Fruit fly (Drosophila melanogaster) Kc167 (cell line): ENCODE results near the gene RPA3.
"Not testable (repeated sequence)": the region's sequence is repeated elsewhere in the genome, so short reads cannot be mapped to it uniquely, and the experiment has no call there.

Experiments used
- Myc ChIP-seq: fragments of >200 bp; optimal IDR thresholded peaks from 2 replicates; lab custom pipeline; 2017; ENCODE audit warnings: missing external identifiers
- Sin3A ChIP-seq: fragments of >200 bp; optimal IDR thresholded peaks from 2 replicates; lab custom pipeline; 2018; ENCODE audit warnings: missing external identifiers
- h ChIP-seq: fragments of >200 bp; optimal IDR thresholded peaks from 3 replicates; lab custom pipeline; 2018; ENCODE audit warnings: missing external identifiers
- insv ChIP-seq: fragments of >200 bp; optimal IDR thresholded peaks from 3 replicates; lab custom pipeline; 2018; ENCODE audit warnings: missing external identifiers
- psq ChIP-seq: fragments of >200 bp; optimal IDR thresholded peaks from 2 replicates; lab custom pipeline; 2017; ENCODE audit warnings: missing external identifiers
- ttk ChIP-seq: sonication (Bioruptor generic); optimal IDR thresholded peaks from 2 replicates; lab custom pipeline; 2017; ENCODE audit warnings: missing external identifiers

Gene RPA3

dm6 chrX:11599589-11599988, 16.1 kb downstream of the RPA3 start, which contains the start of gene rho-4:
Gene rho-4, plus strand, starts transcription at chrX:11599838.
- TF ChIP-seq Sin3A; psq (lab: Kevin White, UChicago); insv: not testable (repeated sequence)

dm6 chrX:11584075-11584474, 31.6 kb downstream of the RPA3 start, which contains the start of gene pkm:
Gene pkm, minus strand, starts transcription at chrX:11584175.
- TF ChIP-seq Myc (lab: Kevin White, UChicago): no peak
- no peak for TF ChIP-seq Sin3A
- TF ChIP-seq ttk (lab: Kevin White, UChicago): no peak
- no peak for TF ChIP-seq insv
- no peak for TF ChIP-seq psq (lab: Kevin White, UChicago)
- TF ChIP-seq h (lab: Kevin White, UChicago): no peak

DNA sequence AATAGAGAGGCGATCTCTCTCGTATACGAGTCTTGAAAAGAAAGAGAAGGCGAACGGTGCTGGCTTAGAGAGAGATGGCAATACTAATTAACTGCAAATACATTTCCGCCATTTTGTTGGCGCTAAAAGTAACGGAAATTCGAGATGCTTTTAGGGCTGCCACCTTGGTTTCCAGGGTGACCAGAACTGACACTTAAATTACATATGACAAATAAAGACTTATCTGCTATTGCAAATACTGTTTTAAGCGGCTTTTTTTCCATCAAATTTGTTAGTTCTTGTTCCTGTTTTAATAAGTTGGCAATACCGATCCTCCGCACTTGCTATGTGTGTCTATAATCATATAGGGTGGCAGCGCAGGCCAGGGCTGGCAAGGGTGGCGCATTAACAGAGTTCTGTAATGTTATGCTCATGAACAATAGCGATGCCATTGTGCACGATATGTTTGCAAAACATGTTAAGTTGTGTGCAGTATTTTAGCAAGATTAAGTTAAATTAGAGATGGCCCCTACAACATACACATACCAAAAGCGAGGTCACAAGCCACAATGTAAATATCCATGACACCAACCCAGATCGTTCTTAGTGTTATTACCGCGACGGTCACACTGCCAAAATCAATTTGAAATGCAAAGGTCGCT, 35.3 kb downstream of the RPA3 start, which contains the start of gene nod:
Gene nod, plus strand, starts transcription at position 573 of the 641 bp plus-strand sequence.
- TF ChIP-seq Myc (lab: Kevin White, UChicago) (no peak), psq (lab: Kevin White, UChicago) (no peak), ttk (lab: Kevin White, UChicago) (no peak), insv (no peak), h (lab: Kevin White, UChicago) (no peak), Sin3A (no peak)

DNA sequence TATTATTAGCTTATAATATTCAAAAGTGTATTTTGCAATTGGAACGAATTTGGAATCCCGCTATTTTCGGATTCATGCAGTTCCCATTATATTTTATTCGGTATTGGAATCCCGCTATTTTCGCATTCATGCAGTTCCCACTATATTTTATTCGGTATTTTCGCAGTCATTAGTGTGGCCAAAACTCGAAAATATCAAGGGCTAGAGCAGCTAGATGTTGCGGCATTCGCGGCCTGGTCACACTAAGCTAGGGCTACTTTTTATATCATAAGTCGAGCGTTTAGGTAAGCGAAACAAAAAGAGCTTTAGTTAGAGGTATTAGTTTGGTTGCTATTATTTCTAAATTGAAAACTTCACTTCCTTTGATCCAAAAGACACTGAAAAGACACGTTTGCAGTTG, 36.8 kb downstream of the RPA3 start:
- TF ChIP-seq Myc (lab: Kevin White, UChicago) (no peak), h (lab: Kevin White, UChicago) (no peak), ttk (lab: Kevin White, UChicago) (no peak), insv (no peak), psq (lab: Kevin White, UChicago) (no peak), Sin3A (no peak)

DNA sequence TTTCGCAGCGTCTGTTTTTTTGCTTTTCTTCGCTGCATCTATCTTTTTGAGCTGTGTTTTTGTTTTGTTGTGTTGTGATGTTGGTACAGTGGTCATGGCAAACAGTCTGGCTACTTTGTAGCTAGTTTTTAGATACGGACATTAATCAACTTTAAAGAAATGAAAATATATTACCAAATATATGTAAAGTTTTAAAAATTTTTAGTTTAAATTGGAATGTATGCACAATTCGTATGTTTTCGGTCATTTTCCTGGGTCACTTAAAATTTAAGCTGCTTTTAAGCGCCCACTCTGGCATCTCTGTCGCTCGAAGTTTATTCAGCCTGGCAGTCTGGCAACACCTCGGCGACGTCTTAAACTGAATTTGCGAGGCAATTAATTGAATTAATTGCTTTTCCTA, 39.1 kb downstream of the RPA3 start, which contains the start of gene CG11695:
Gene CG11695, plus strand, starts transcription at position 344 of the 400 bp plus-strand sequence.
- TF ChIP-seq insv (no peak), ttk (lab: Kevin White, UChicago) (no peak), psq (lab: Kevin White, UChicago) (no peak), h (lab: Kevin White, UChicago) (no peak), Sin3A (no peak), Myc (lab: Kevin White, UChicago) (no peak)

DNA sequence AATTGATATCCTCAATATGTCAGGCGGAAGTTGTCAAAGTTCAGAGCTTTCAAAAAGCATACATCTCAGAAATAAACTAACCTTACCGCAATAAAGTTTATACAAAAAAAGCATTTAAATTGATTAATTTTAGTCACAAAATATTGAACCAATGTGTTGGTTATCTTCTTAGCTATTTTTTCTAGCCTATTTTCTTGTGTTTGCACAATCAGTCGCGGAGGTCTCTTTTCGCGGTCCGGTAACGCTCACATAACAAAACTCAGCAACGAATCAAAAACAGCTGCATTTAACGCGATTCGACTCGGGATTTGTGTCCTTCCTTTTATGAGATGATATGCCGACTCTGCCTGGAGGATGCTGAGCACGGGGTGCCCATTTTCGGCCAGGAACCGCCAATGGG, 42.1 kb downstream of the RPA3 start, which contains the start of gene CG11696:
Gene CG11696, plus strand, starts transcription at position 203 of the 400 bp plus-strand sequence.
- TF ChIP-seq Myc (lab: Kevin White, UChicago) (no peak), Sin3A (no peak), psq (lab: Kevin White, UChicago) (no peak), ttk (lab: Kevin White, UChicago) (no peak), insv (no peak), h (lab: Kevin White, UChicago) (no peak)

dm6 chrX:11572270-11572914, 43.2 kb downstream of the RPA3 start, which contains the start of the genes Kmn1 and Reepl1:
Gene Kmn1, minus strand, starts transcription at chrX:11572442.
Gene Reepl1, plus strand, starts transcription at chrX:11572707.
- TF ChIP-seq Sin3A: no peak
- TF ChIP-seq Myc (lab: Kevin White, UChicago): no peak
- no peak for TF ChIP-seq h (lab: Kevin White, UChicago)
- TF ChIP-seq psq (lab: Kevin White, UChicago): no peak
- TF ChIP-seq ttk (lab: Kevin White, UChicago): no peak
- TF ChIP-seq insv: no peak

dm6 chrX:11569956-11570695, 45.5 kb downstream of the RPA3 start, which contains the start of the genes Polr2A and CG11699:
Gene Polr2A, minus strand, starts transcription at chrX:11570326.
Gene CG11699, plus strand, starts transcription at chrX:11570621.
- TF ChIP-seq Sin3A (no peak), Myc (lab: Kevin White, UChicago) (no peak), h (lab: Kevin White, UChicago) (no peak), psq (lab: Kevin White, UChicago) (no peak), ttk (lab: Kevin White, UChicago) (no peak), insv (no peak)
